Worm (Caenorhabditis elegans) whole organism, late embryonic: ENCODE measurements around the gene clec-223.
A peak's percentile ranks its signal among the peaks of the same experiment; 100 is the strongest.

Experiments
- C38D4.7 ChIP-seq: fragments of 200-800 bp; sonication (Bioruptor generic); optimal IDR thresholded peaks from 2 replicates; lab custom pipeline; 2018; ENCODE audit warnings: mild to moderate bottlenecking, missing genetic modification characterization, moderate library complexity, missing compliant biosample characterization
- F13H6.1 ChIP-seq: sonication (generic microtip); optimal IDR thresholded peaks from 2 replicates; lab custom pipeline; 2016; ENCODE audit warnings: missing genetic modification characterization, missing compliant biosample characterization
- K09A11.1 ChIP-seq: sonication (generic microtip); optimal IDR thresholded peaks from 2 replicates; lab custom pipeline; 2017; ENCODE audit warnings: antibody characterized with exemption, mild to moderate bottlenecking, missing genetic modification characterization, missing compliant biosample characterization; ENCODE audit not compliant: insufficient read depth
- T23F11.4 ChIP-seq: fragments of 200-800 bp; sonication (Bioruptor generic); optimal IDR thresholded peaks from 2 replicates; lab custom pipeline; 2018; ENCODE audit warnings: mild to moderate bottlenecking, missing genetic modification characterization, missing compliant biosample characterization
- Y22D7AL.16 ChIP-seq: sonication (generic microtip); optimal IDR thresholded peaks from 2 replicates; lab custom pipeline; 2016; ENCODE audit warnings: missing genetic modification characterization, missing compliant biosample characterization
- ahr-1 ChIP-seq: sonication (generic microtip); optimal IDR thresholded peaks from 2 replicates; lab custom pipeline; 2016; ENCODE audit warnings: missing genetic modification characterization, missing compliant biosample characterization
- ama-1 ChIP-seq: fragments of 150-350 bp; optimal IDR thresholded peaks from 2 replicates; lab custom pipeline; 2014
- ceh-14 ChIP-seq: sonication (generic microtip); optimal IDR thresholded peaks from 2 replicates; lab custom pipeline; 2016; ENCODE audit warnings: missing genotype, missing genetic modification characterization, missing compliant biosample characterization
- ceh-18 ChIP-seq: sonication (generic microtip); optimal IDR thresholded peaks from 2 replicates; lab custom pipeline; 2016; ENCODE audit warnings: missing genetic modification characterization, missing compliant biosample characterization
- ceh-22 ChIP-seq: sonication (generic microtip); optimal IDR thresholded peaks from 2 replicates; lab custom pipeline; 2017; ENCODE audit warnings: missing biosample characterization, missing genetic modification characterization
- ceh-24 ChIP-seq: sonication (generic microtip); optimal IDR thresholded peaks from 2 replicates; lab custom pipeline; 2016; ENCODE audit warnings: mild to moderate bottlenecking, missing genetic modification characterization, missing compliant biosample characterization
- ceh-30 ChIP-seq: fragments of 150-350 bp; optimal IDR thresholded peaks from 2 replicates; lab custom pipeline; 2014; ENCODE audit warnings: missing biosample characterization, missing genetic modification characterization
- ceh-31 ChIP-seq: sonication (generic microtip); optimal IDR thresholded peaks from 2 replicates; lab custom pipeline; 2016; ENCODE audit warnings: missing genetic modification characterization, missing compliant biosample characterization
- ceh-34 ChIP-seq: sonication (generic microtip); optimal IDR thresholded peaks from 2 replicates; lab custom pipeline; 2016; ENCODE audit warnings: mild to moderate bottlenecking, missing genetic modification characterization, missing compliant biosample characterization
- ceh-45 ChIP-seq: fragments of 200-800 bp; sonication (Bioruptor generic); IDR thresholded peaks from 2 replicates; pipeline ENCODE4 v1.3.6; 2022; ENCODE audit warnings: missing genetic modification reagents, missing genetic modification characterization, missing compliant biosample characterization
- ceh-48 ChIP-seq: sonication (generic microtip); optimal IDR thresholded peaks from 2 replicates; lab custom pipeline; 2016; ENCODE audit warnings: missing genetic modification characterization, inconsistent platforms, missing compliant biosample characterization
- ceh-6 ChIP-seq: fragments of 200-800 bp; sonication (Bioruptor generic); optimal IDR thresholded peaks from 2 replicates; lab custom pipeline; 2018; ENCODE audit warnings: mild to moderate bottlenecking, missing genetic modification characterization, missing compliant biosample characterization
- dmd-4 ChIP-seq: sonication (generic microtip); optimal IDR thresholded peaks from 2 replicates; lab custom pipeline; 2016; ENCODE audit warnings: borderline replicate concordance, missing genetic modification characterization, missing compliant biosample characterization
- elt-2 ChIP-seq: sonication (generic microtip); optimal IDR thresholded peaks from 2 replicates; lab custom pipeline; 2016; ENCODE audit warnings: missing genetic modification reagents, missing genetic modification characterization, missing compliant biosample characterization
- elt-4 ChIP-seq: sonication (generic microtip); optimal IDR thresholded peaks from 2 replicates; lab custom pipeline; 2016; ENCODE audit warnings: missing genetic modification characterization, missing compliant biosample characterization
- ets-4 ChIP-seq: sonication (generic microtip); optimal IDR thresholded peaks from 2 replicates; lab custom pipeline; 2016; ENCODE audit warnings: missing genetic modification characterization, missing compliant biosample characterization
- eyg-1 ChIP-seq: sonication (generic microtip); optimal IDR thresholded peaks from 2 replicates; lab custom pipeline; 2016; ENCODE audit warnings: missing genotype, missing genetic modification characterization, missing compliant biosample characterization
- fax-1 ChIP-seq: sonication (generic microtip); optimal IDR thresholded peaks from 2 replicates; lab custom pipeline; 2016; ENCODE audit warnings: missing genotype, missing genetic modification characterization, missing compliant biosample characterization
- fkh-6 ChIP-seq: sonication (generic microtip); optimal IDR thresholded peaks from 2 replicates; lab custom pipeline; 2016; ENCODE audit warnings: missing genetic modification characterization, missing compliant biosample characterization
- gmeb-2 ChIP-seq: sonication (generic microtip); optimal IDR thresholded peaks from 2 replicates; lab custom pipeline; 2016; ENCODE audit warnings: missing genetic modification characterization, inconsistent platforms, missing compliant biosample characterization
- hlh-15 ChIP-seq: sonication (generic microtip); optimal IDR thresholded peaks from 2 replicates; lab custom pipeline; 2016; ENCODE audit warnings: missing genetic modification characterization, missing compliant biosample characterization
- hlh-30 ChIP-seq: sonication (generic microtip); optimal IDR thresholded peaks from 2 replicates; lab custom pipeline; 2017; ENCODE audit warnings: antibody characterized with exemption, missing genetic modification characterization, missing compliant biosample characterization; ENCODE audit not compliant: insufficient read depth
- hlh-6 ChIP-seq: sonication (generic microtip); optimal IDR thresholded peaks from 2 replicates; lab custom pipeline; 2016; ENCODE audit warnings: missing genotype, missing genetic modification characterization, missing compliant biosample characterization
- lim-6 ChIP-seq: sonication (generic microtip); optimal IDR thresholded peaks from 2 replicates; lab custom pipeline; 2016; ENCODE audit warnings: missing genetic modification characterization, missing compliant biosample characterization
- madf-2 ChIP-seq: sonication (generic microtip); optimal IDR thresholded peaks from 2 replicates; lab custom pipeline; 2017; ENCODE audit warnings: missing genetic modification characterization, missing compliant biosample characterization
- mec-3 ChIP-seq: sonication (generic microtip); optimal IDR thresholded peaks from 2 replicates; lab custom pipeline; 2016; ENCODE audit warnings: borderline replicate concordance, missing genetic modification characterization, missing compliant biosample characterization
- nhr-11 ChIP-seq: fragments of 150-350 bp; optimal IDR thresholded peaks from 2 replicates; lab custom pipeline; 2014; ENCODE audit warnings: missing biosample characterization, missing genetic modification characterization
- nhr-232 ChIP-seq: sonication (generic microtip); optimal IDR thresholded peaks from 2 replicates; lab custom pipeline; 2016; ENCODE audit warnings: missing genetic modification characterization, missing compliant biosample characterization
- npax-4 ChIP-seq: sonication (generic microtip); optimal IDR thresholded peaks from 2 replicates; lab custom pipeline; 2016; ENCODE audit warnings: missing genetic modification characterization, missing compliant biosample characterization
- pax-1 ChIP-seq: fragments of 150-350 bp; optimal IDR thresholded peaks from 2 replicates; lab custom pipeline; 2014; ENCODE audit warnings: missing biosample characterization, missing genetic modification characterization
- pqm-1 ChIP-seq: sonication (generic microtip); optimal IDR thresholded peaks from 2 replicates; lab custom pipeline; 2016; ENCODE audit warnings: missing genetic modification characterization, missing compliant biosample characterization
- pros-1 ChIP-seq: fragments of 150-350 bp; optimal IDR thresholded peaks from 2 replicates; lab custom pipeline; 2014; ENCODE audit warnings: missing biosample characterization, missing genetic modification reagents, missing genetic modification characterization
- ref-2 ChIP-seq: sonication (generic microtip); optimal IDR thresholded peaks from 2 replicates; lab custom pipeline; 2016; ENCODE audit warnings: missing genetic modification characterization, missing compliant biosample characterization
- sox-2 ChIP-seq: fragments of 200-800 bp; sonication (Bioruptor generic); IDR thresholded peaks from 2 replicates; pipeline ENCODE4 v1.3.6; 2022; ENCODE audit warnings: missing genetic modification reagents, missing genetic modification characterization, missing compliant biosample characterization
- syd-9 ChIP-seq: sonication (generic microtip); optimal IDR thresholded peaks from 2 replicates; lab custom pipeline; 2016; ENCODE audit warnings: mild to moderate bottlenecking, missing genetic modification characterization, moderate library complexity, missing compliant biosample characterization
- tbx-2 ChIP-seq: sonication (generic microtip); optimal IDR thresholded peaks from 2 replicates; lab custom pipeline; 2016; ENCODE audit warnings: missing genetic modification characterization, missing compliant biosample characterization
- tbx-7 ChIP-seq: sonication (generic microtip); optimal IDR thresholded peaks from 2 replicates; lab custom pipeline; 2016; ENCODE audit warnings: missing genotype, missing genetic modification characterization, missing compliant biosample characterization
- ttx-3 ChIP-seq: sonication (generic microtip); optimal IDR thresholded peaks from 2 replicates; lab custom pipeline; 2016; ENCODE audit warnings: missing genetic modification reagents, missing genetic modification characterization, missing compliant biosample characterization
- unc-55 ChIP-seq: sonication (generic microtip); optimal IDR thresholded peaks from 2 replicates; lab custom pipeline; 2017; ENCODE audit warnings: missing biosample characterization, missing genetic modification reagents, missing genetic modification characterization
- zip-5 ChIP-seq: sonication (generic microtip); optimal IDR thresholded peaks from 2 replicates; lab custom pipeline; 2016; ENCODE audit warnings: missing genetic modification characterization, missing compliant biosample characterization

The clec-223 gene

DNA sequence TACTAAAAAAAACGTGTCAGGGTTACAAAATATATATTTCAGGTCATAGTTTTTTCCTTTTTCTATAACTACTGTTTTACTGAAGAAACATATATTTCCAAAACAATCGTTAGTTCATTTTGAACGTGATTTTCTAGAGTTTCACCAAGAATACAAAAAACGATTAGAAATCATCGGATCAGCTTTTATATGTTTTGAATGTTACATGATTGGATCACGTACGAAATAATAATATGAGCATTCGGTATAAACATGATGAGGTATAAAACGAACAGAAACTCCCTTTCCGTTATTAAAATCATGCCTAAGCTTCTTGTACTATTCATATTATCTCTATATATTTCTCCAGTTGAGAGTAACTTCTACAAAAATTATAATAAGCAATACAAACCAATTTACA lies at the start of gene clec-223:
Gene clec-223, plus strand, starts transcription at position 301 of the 400 bp plus-strand sequence.
- TF ChIP-seq npax-4 (tag; lab: Kevin White, UChicago) (no peak), zip-5 (tag; lab: Kevin White, UChicago) (no peak), ceh-45 (GFP tag; lab: Robert Waterston, UW) (no peak), gmeb-2 (no peak), pax-1 (tag; lab: Kevin White, UChicago) (no peak), sox-2 (GFP tag; lab: Robert Waterston, UW) (no peak), fax-1 (tag; lab: Kevin White, UChicago) (no peak), C38D4.7 (GFP tag; lab: Kevin White, UChicago) (no peak), mec-3 (tag; lab: Kevin White, UChicago) (no peak), ceh-48 (tag; lab: Kevin White, UChicago) (no peak), syd-9 (no peak), hlh-30 (tag; lab: Kevin White, UChicago) (no peak), ttx-3 (tag; lab: Kevin White, UChicago) (no peak), fkh-6 (tag; lab: Kevin White, UChicago) (no peak), ceh-14 (no peak), ahr-1 (tag; lab: Kevin White, UChicago) (no peak)

ce11 chrV:11223698-11224097 lies 49.2 kb upstream of the clec-223 start:
- TF ChIP-seq ceh-34 (tag; lab: Kevin White, UChicago): no peak
- TF ChIP-seq hlh-6 (tag; lab: Kevin White, UChicago): no peak
- TF ChIP-seq nhr-232 (tag; lab: Kevin White, UChicago): no peak
- TF ChIP-seq eyg-1: no peak
- no peak for TF ChIP-seq dmd-4 (tag; lab: Kevin White, UChicago)
- TF ChIP-seq nhr-11: no peak
- TF ChIP-seq ttx-3 (tag; lab: Kevin White, UChicago): no peak
- no peak for TF ChIP-seq pqm-1 (tag; lab: Kevin White, UChicago)
- no peak for TF ChIP-seq ceh-18 (tag; lab: Kevin White, UChicago)
- no peak for TF ChIP-seq pax-1 (tag; lab: Kevin White, UChicago)
- no peak for TF ChIP-seq hlh-15 (tag; lab: Kevin White, UChicago)
- no peak for TF ChIP-seq npax-4 (tag; lab: Kevin White, UChicago)
- no peak for TF ChIP-seq T23F11.4 (GFP tag; lab: Kevin White, UChicago)
- no peak for TF ChIP-seq elt-2 (tag; lab: Kevin White, UChicago)
- no peak for TF ChIP-seq tbx-7 (tag; lab: Kevin White, UChicago)
- no peak for TF ChIP-seq madf-2 (tag; lab: Kevin White, UChicago)
- TF ChIP-seq, all 69 proteins: peak for 0

ce11 chrV:11225981-11226380 lies 47.0 kb upstream of the clec-223 start, which contains the start of gene bgal-1:
Gene bgal-1 (minus strand): TSS chrV:11226018.
- TF ChIP-seq madf-2 (tag; lab: Kevin White, UChicago) (no peak), nhr-232 (tag; lab: Kevin White, UChicago) (no peak), pros-1 (tag; lab: Kevin White, UChicago) (no peak), lim-6 (tag; lab: Kevin White, UChicago) (no peak), unc-55 (GFP tag; lab: Kevin White, UChicago) (peak; percentile 81), ceh-48 (tag; lab: Kevin White, UChicago) (no peak), ceh-31 (tag; lab: Kevin White, UChicago) (no peak)

- TF ChIP-seq C38D4.7 (GFP tag; lab: Kevin White, UChicago): no peak
- peak; percentile 52 for TF ChIP-seq fax-1 (tag; lab: Kevin White, UChicago)
- TF ChIP-seq ceh-24 (tag; lab: Kevin White, UChicago): no peak
- no peak for TF ChIP-seq nhr-232 (tag; lab: Kevin White, UChicago)
- TF ChIP-seq ceh-30: no peak
- TF ChIP-seq syd-9: no peak
- TF ChIP-seq ama-1 (lab: Kevin White, UChicago): no peak
- TF ChIP-seq dmd-4 (tag; lab: Kevin White, UChicago): peak; percentile 10
- no peak for TF ChIP-seq ceh-22 (tag; lab: Kevin White, UChicago)
- TF ChIP-seq pax-1 (tag; lab: Kevin White, UChicago): no peak
- TF ChIP-seq ref-2 (tag; lab: Kevin White, UChicago): peak; percentile 74
- no peak for TF ChIP-seq elt-4 (tag; lab: Kevin White, UChicago)
- TF ChIP-seq ets-4 (tag; lab: Kevin White, UChicago): peak; percentile 38
- no peak for TF ChIP-seq ceh-6
- TF ChIP-seq ceh-48 (tag; lab: Kevin White, UChicago): peak; percentile 93
- no peak for TF ChIP-seq K09A11.1 (tag; lab: Kevin White, UChicago)
- no peak for TF ChIP-seq Y22D7AL.16 (tag; lab: Kevin White, UChicago)
- no peak for TF ChIP-seq npax-4 (tag; lab: Kevin White, UChicago)
- no peak for TF ChIP-seq ceh-45 (GFP tag; lab: Robert Waterston, UW)
- peak; percentile 45 for TF ChIP-seq F13H6.1 (tag; lab: Kevin White, UChicago)
- TF ChIP-seq madf-2 (tag; lab: Kevin White, UChicago): no peak
- peak; percentile 79 for TF ChIP-seq tbx-2 (tag; lab: Kevin White, UChicago)
- TF ChIP-seq sox-2 (GFP tag; lab: Robert Waterston, UW): no peak
- peak; percentile 36 for TF ChIP-seq tbx-7 (tag; lab: Kevin White, UChicago)
These were observed 44.2 kb upstream of the clec-223 start, which contains the start of gene pqn-70 for ce11 chrV:11228653-11229173. Gene pqn-70 (minus strand): TSS chrV:11228703.
